Fruit fly (Drosophila melanogaster): Measurements from ENCODE around the gene CG44325.

CG44325 gene

dm6 chrX:9068822-9069221, 9.5 kb downstream of the CG44325 start:
- no peak for TF ChIP-seq noc (tag; optimal IDR thresholded peaks at IDR 0.05)

DNA sequence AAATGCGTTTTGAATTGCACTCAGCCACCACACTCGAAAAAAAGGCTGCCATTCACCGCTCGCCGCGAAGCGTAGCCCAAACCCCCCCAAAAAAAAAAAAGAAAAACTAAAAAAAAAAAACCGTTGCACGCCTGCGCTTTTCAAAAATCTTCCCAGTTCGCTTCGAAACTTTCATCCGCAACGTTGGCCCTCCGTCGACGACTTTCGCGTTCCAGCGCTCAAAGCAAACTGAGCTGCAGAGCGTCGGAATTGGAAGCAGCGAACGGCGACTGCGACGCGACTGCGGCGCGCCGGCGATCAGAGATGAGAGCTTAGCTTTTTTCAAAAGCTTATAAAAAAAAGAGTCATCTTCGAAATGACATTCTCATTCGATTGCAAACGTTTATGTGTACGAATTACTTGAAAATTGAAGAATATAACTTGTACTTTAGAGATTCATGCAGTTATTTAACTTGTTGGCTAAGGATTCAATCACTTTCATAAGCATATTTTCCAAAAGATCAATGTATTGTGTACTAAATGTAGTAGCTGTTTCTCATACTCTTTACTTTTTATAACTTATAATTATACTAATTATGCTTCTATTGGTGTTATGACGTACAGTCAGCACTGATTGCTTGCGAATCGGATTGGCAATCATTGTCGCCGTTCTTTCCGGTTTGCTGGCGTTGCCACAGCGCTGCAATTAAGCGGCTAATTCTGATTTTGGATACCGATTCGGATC, 10.4 kb downstream of the CG44325 start, which contains the start of gene CG15365:
Gene CG15365, minus strand, starts transcription at position 230 of the 724 bp plus-strand sequence.
- TF ChIP-seq noc (tag; optimal IDR thresholded peaks at IDR 0.05) = no peak

DNA sequence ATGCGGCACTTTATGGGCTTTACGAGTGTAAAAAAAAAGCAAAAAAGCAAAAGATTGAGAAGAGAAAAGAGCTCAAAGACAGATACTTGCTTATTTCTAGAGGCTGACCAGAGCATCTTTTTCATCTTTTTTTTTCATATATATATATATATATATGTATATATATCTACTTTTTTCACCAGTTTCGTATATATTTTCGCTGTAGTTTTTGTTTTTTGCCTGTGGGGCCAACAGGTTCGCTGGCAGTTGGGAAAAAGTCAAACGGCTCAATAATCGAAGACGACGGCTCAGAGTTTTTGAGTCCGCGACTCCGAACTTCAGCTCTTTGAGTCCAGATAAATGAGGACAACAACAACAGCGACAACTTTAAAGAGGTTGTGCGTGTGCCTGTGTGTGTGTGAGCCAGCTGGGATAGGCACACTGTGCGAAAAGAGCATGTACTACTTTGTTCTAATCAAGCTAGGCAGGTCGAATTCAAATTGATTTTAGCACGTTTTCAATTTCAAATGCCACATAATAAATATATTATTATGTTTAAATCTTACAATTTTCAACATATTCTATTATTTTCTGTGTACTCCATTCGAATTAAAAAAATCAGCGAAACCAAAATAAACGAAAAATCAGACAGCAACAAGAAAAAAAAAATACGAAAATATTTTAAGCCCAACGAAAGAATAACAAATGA, 11.4 kb downstream of the CG44325 start:
- TF ChIP-seq noc (tag; optimal IDR thresholded peaks at IDR 0.05) = peak; percentile 33

dm6 chrX:9064029-9064428, 14.3 kb downstream of the CG44325 start:
- no peak for TF ChIP-seq noc (tag; optimal IDR thresholded peaks at IDR 0.05)

DNA sequence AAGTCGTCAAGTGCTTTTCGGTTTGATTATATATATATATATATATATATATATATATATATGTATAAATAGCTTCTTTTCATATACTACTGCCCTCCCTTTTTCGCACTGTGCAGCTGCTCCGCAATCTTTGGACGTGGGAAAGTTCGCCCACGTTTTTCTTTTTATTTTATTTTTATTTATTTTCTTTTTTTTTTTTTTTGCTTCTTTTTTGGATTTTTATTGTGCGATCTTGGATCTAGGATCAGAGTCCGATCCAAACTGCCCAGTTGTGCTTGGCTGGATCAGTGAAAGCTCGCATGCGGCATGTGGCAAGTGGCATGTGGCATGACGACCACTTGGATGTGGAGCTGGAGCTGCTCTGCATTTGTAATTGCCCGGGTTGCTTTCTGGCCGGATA, 14.9 kb downstream of the CG44325 start:
- TF ChIP-seq noc (tag; optimal IDR thresholded peaks at IDR 0.05) = no peak

DNA sequence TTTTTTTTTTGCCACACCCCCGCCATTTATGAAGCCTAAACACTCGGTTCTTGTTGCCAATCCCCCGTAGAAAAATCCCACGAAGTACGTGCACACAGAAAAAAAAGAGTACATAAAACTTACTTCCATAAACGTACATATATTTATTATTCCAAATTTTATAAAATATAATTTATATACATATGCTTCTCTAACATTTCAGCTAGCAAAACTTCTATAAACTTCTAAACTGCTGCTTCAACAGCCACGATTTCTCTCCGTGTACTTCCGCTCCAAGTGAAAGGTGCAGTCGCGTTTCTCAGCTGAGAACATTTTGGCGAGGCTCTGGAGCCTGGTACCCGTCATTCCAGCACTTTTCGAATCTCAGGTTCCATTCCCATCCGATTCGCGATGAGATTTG, 15.6 kb downstream of the CG44325 start:
- TF ChIP-seq noc (tag; optimal IDR thresholded peaks at IDR 0.05) = peak; percentile 24

DNA sequence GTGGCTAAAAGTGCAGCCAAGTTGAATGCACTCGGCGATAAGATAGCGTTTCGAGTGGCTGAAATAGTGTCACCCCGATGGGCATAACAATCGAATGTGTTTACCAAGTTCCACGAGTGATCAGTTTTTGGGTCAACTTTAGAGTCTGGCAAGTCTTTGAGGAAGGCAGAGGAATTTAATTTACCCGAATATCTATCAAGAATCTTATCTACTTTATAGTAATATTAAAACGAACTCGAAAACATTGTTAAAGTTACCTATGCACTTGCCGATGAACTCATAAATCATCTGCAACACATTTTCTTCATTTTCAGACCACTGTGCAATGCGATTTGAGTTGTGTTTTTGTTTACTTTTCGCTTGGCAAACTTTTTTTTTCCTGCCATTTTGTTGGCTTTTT, 17.0 kb downstream of the CG44325 start:
- TF ChIP-seq noc (tag; optimal IDR thresholded peaks at IDR 0.05) = no peak

- TF ChIP-seq noc (tag; optimal IDR thresholded peaks at IDR 0.05) = peak; percentile 79
These were observed 18.2 kb downstream of the CG44325 start for dm6 chrX:9060078-9060477.

DNA sequence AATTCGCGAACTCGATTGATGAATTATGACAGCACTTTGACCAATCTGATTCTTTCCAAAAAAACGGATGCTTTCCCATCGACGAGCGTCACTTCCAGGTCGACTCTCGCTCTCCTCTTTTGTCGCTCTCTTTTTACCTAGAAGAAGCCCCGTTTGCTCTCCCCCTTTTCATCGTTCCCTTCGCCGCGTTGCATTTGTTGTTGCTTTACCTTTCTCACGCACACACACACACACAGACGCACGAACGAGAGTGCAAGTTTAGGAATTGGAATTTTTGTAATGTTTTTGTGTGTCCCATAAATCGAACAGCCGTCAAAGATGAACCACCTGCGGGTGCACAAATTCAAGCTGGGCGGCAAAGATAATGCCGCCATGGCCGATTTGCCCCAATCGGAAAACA, 29.4 kb downstream of the CG44325 start:
- TF ChIP-seq noc (tag; optimal IDR thresholded peaks at IDR 0.05) = no peak

- no peak for TF ChIP-seq noc (tag; optimal IDR thresholded peaks at IDR 0.05)
These were observed 29.9 kb downstream of the CG44325 start for dm6 chrX:9048385-9048750.

dm6 chrX:9047725-9048384, 30.4 kb downstream of the CG44325 start:
- TF ChIP-seq noc (tag; optimal IDR thresholded peaks at IDR 0.05) = peak; percentile 21

DNA sequence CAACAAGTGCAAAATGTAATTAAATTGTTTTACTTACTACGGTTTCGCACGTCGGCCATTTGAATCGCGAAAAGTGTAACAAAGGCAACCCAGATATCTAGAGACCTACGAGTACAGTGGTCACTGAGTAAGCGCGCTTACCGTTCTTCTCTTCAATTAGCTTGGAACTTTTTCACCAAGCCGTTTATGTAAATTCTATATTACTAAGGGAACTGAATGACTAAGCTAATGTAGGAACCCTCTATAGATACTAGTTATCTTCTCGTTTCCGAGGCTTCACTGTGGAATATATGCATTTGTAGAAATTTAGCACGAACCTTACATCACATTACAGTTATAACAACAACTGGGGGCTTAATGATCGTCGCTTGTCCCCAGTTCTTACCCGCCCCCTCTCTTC, 31.3 kb downstream of the CG44325 start:
- no peak for TF ChIP-seq noc (tag; optimal IDR thresholded peaks at IDR 0.05)

DNA sequence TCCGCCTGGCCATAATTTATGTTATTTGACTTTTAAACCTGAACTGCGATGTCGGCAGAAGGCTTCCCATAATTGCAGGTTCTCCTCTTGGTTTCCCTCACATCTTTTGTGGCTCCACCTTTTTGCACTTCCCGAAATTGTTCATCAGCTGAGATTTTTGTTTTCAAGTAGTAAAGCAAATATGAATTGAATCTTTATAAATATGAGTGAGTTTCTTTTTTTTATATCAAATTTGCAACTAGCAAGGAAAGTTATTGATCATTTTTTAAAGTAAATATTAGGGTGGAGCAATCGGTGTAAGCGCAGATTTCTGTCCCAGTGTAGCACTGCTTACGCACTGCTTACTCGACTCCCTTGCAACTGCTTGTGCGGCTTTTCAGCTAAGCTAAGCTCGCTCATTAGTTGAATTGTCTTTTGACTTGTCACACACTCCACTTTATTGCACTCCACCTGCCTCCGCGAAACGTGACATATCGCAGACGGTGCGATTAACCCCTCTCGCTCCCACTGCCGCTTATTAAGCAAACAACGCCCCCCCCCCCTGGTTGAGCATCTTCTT, 31.8 kb downstream of the CG44325 start:
- TF ChIP-seq noc (tag; optimal IDR thresholded peaks at IDR 0.05) = no peak

dm6 chrX:9044857-9045256, 33.4 kb downstream of the CG44325 start:
- no peak for TF ChIP-seq noc (tag; optimal IDR thresholded peaks at IDR 0.05)

DNA sequence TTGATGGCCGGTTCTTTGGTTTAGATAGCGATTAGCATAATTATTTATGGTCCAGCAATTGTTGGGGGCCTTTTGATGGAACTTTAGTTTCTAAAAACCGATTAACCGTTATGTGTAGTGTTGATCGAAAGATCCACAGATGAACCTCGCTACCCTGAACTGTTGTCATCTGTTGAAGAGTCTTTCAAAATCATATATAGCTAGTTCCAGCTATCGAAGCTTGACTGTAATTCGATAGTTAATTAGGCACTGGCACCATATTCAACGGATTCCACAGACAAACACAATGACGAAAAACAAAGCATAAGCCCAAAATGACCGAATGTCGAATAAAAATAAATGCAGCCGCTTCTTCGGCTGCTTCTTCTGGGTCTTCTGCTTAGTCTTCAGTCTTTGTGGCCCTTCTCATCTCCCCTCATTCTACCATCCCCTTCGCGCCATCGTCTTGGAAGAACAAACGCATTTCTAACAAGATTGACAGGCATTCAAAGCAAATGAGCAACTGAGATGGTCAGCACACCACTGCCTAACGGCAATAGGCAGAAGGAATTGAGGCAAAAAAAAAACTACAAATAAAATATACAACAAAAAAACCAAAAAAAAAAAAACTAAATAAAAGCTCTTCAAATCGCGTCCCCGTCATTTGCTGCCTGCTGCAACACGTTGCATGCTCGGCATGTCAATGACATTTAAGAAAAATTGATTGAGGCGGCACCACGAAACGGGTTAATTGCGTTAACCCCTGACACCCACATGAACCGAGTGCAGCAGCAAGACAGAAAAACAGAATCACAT, 34.4 kb downstream of the CG44325 start:
- TF ChIP-seq noc (tag; optimal IDR thresholded peaks at IDR 0.05) = no peak

Data from whole organism, larva.